Fruit fly (Drosophila melanogaster): Measurements from ENCODE around the gene CG3164.

DNA sequence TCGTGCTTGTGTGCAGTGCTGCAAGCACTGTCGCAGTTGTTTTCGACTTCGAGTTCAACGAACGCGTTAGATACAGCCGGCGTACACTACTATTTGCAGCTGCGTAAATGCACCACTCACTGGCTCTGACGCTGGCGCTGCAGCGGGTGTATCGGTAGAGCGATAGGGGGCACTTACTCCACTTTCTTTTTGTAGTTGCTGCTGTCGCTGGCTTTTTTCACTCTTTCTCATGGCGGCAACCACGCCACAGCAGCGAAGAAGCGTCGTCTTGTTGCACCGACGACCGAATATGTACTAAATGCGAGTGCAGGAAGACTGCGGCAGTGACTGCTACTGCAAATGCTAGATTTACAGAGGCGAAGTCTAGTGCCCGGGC, 9.1 kb downstream of the CG3164 start, which contains the start of gene CG4822:
- no peak for TF ChIP-seq p53 (GFP tag; optimal IDR thresholded peaks at IDR 0.05)
- no peak for TF ChIP-seq CG10267 (tag; optimal IDR thresholded peaks at IDR 0.05)
- TF ChIP-seq Ets65A (GFP tag) = no peak
- TF ChIP-seq CG9215 (GFP tag; IDR thresholded peaks at IDR 0.05) = no peak
- TF ChIP-seq sqz (GFP tag; optimal IDR thresholded peaks at IDR 0.05) = no peak
- TF ChIP-seq gcm (GFP tag; optimal IDR thresholded peaks at IDR 0.05) = no peak
- no peak for TF ChIP-seq D19A (tag; optimal IDR thresholded peaks at IDR 0.05)
- no peak for TF ChIP-seq CG4424 (GFP tag; optimal IDR thresholded peaks at IDR 0.05)
- no peak for TF ChIP-seq D19B (GFP tag; optimal IDR thresholded peaks at IDR 0.05)
- TF ChIP-seq CG18599 (GFP tag; optimal IDR thresholded peaks at IDR 0.05) = no peak

All from whole organism, embryonic.